Fruit fly (Drosophila melanogaster): Measurements from ENCODE around the gene Coa7.

The Coa7 gene

dm6 chrX:23013208-23013607 is at the start of gene Coa7, which contains the start of gene Rab21:
TSS of gene Coa7 (plus strand) at chrX:23013495.
TSS of gene Rab21 (minus strand) at chrX:23013409.
- no peak for TF ChIP-seq CG17801 (GFP tag; optimal IDR thresholded peaks at IDR 0.05; ENCODE audit: partially characterized antibody)

- TF ChIP-seq CG17801 (GFP tag; optimal IDR thresholded peaks at IDR 0.05; ENCODE audit: partially characterized antibody) = no peak
Observed at dm6 chrX:22981508-22981907, 31.8 kb upstream of the Coa7 start.

dm6 chrX:23004598-23005469 is 8.5 kb upstream of the Coa7 start, which contains the start of the genes stnA and stnB:
TSS of gene stnA (minus strand) at chrX:23004648.
TSS of gene stnB (minus strand) at chrX:23004648.
- no peak for TF ChIP-seq CG17801 (GFP tag; optimal IDR thresholded peaks at IDR 0.05; ENCODE audit: partially characterized antibody)

- no peak for TF ChIP-seq CG17801 (GFP tag; optimal IDR thresholded peaks at IDR 0.05; ENCODE audit: partially characterized antibody)
Observed at dm6 chrX:23006925-23007324, 6.4 kb upstream of the Coa7 start.

dm6 chrX:23007399-23007798 is 5.9 kb upstream of the Coa7 start:
- TF ChIP-seq CG17801 (GFP tag; optimal IDR thresholded peaks at IDR 0.05; ENCODE audit: partially characterized antibody) = no peak

dm6 chrX:23010651-23011050 is 2.6 kb upstream of the Coa7 start:
- TF ChIP-seq CG17801 (GFP tag; optimal IDR thresholded peaks at IDR 0.05; ENCODE audit: partially characterized antibody) = no peak

dm6 chrX:23011203-23011602 is 2.1 kb upstream of the Coa7 start, which contains the start of gene FucTC:
TSS of gene FucTC (minus strand) at chrX:23011303.
- TF ChIP-seq CG17801 (GFP tag; optimal IDR thresholded peaks at IDR 0.05; ENCODE audit: partially characterized antibody) = no peak

- TF ChIP-seq CG17801 (GFP tag; optimal IDR thresholded peaks at IDR 0.05; ENCODE audit: partially characterized antibody) = no peak
Observed at dm6 chrX:23011859-23012258, 1.4 kb upstream of the Coa7 start.

dm6 chrX:23022598-23022997 is 9.3 kb downstream of the Coa7 start, which contains the start of gene zyd:
TSS of gene zyd (plus strand) at chrX:23022898.
- no peak for TF ChIP-seq CG17801 (GFP tag; optimal IDR thresholded peaks at IDR 0.05; ENCODE audit: partially characterized antibody)

- no peak for TF ChIP-seq CG17801 (GFP tag; optimal IDR thresholded peaks at IDR 0.05; ENCODE audit: partially characterized antibody)
Observed at dm6 chrX:23035766-23036165, 22.5 kb downstream of the Coa7 start, which contains the start of gene CG12061. TSS of gene CG12061 (plus strand) at chrX:23036066.
